Fruit fly (Drosophila melanogaster): ENCODE data around the gene ATPsyngamma.

DNA sequence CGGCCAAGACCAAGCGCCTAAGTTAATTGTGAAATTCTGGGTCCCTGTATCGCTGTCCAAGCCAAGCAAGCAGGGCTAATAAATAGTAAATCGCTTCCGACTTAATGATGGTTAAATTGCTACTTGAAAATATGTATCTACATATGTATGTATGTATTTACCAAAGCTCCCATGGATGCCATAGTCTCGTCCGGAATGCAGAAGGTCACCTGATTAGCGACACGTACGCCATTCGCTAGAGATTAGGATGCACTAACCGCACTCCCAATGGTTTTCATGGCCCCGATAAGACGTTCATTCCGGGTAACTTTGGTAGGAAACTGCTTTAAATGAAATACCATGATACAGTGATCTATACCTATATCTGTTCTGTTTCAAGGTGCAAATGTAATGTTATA is 9.8 kb upstream of the ATPsyngamma start:
- TF ChIP-seq CG7045 (GFP tag; optimal IDR thresholded peaks at IDR 0.05), result no peak
- TF ChIP-seq CG33017 (tag; optimal IDR thresholded peaks at IDR 0.05), result no peak
- TF ChIP-seq Clk (GFP tag; optimal IDR thresholded peaks at IDR 0.05), result no peak
- TF ChIP-seq CG7101 (tag; optimal IDR thresholded peaks at IDR 0.05), result no peak
- TF ChIP-seq tj (GFP tag; optimal IDR thresholded peaks at IDR 0.05), result no peak
- TF ChIP-seq kay (GFP tag; ENCODE audit: borderline replicate concordance), result no peak
- no peak for TF ChIP-seq cic (GFP tag; optimal IDR thresholded peaks at IDR 0.05)
- no peak for TF ChIP-seq bab1 (GFP tag; optimal IDR thresholded peaks at IDR 0.05)
- TF ChIP-seq CG1620 (GFP tag; optimal IDR thresholded peaks at IDR 0.05), result no peak
- TF ChIP-seq CG5204 (GFP tag; optimal IDR thresholded peaks at IDR 0.05), result no peak
- no peak for TF ChIP-seq Crg-1 (GFP tag; optimal IDR thresholded peaks at IDR 0.05)
- TF ChIP-seq CG11617 (GFP tag; optimal IDR thresholded peaks at IDR 0.05), result no peak
- TF ChIP-seq ovo (GFP tag; optimal IDR thresholded peaks at IDR 0.05), result no peak

Measured in whole organism, adult.